Worm (Caenorhabditis elegans): Measurements from ENCODE around the gene dtmk-1.

DNA sequence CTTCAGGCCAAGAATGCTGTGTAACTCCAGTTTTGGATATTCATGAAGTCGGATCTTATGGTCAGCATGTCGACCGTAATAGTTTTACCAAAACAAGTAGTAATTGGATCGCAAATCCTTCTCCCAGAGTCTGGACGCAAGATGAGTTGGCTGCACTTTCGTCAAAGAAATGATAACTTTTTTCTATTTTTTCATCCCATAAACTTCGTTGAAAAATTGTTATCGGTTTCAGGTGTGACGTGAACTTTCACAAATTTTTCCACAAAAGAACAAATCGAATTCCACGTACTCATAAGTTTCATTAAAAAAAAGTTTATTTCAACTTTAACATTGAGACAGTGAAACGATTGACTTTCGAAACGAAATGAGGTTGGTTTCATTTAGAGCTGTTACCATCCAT is 41.0 kb upstream of the dtmk-1 start, which contains the start of gene ZK892.5:
- TF ChIP-seq mep-1 (tag; optimal IDR thresholded peaks at IDR 0.05) (no peak), unc-62 (GFP tag; optimal IDR thresholded peaks at IDR 0.05 in 1 of 2) (no peak), unc-62 (tag; optimal IDR thresholded peaks at IDR 0.05) (no peak), mxl-3 (GFP tag; optimal IDR thresholded peaks at IDR 0.05) (no peak)

Measured in whole organism, L4 larva.